Fruit fly (Drosophila melanogaster): ENCODE measurements around the gene CG14294.

Gene CG14294

DNA sequence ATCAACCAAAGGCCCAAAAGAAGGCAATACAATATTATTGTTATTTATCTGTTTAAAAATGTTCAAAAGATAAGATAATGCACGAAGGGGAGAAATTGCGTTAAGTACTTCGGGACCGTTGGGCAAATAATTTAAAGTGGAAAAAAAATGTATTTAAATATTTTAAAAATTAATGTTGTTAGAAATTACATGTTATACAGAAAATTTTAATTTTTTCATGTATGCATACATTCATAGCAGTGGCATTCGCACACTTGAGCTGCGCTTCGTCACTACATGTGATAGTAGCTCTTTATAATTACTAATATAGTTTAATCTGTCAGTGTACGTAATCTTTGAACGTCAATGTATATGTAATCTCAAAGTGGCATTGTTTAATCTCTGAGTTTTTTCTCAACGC is 6.8 kb downstream of the CG14294 start (continued):
- no peak for TF ChIP-seq CG13894 (tag; optimal IDR thresholded peaks at IDR 0.05)
- TF ChIP-seq ac (GFP tag; optimal IDR thresholded peaks at IDR 0.05), result no peak
- TF ChIP-seq nmo (GFP tag; optimal IDR thresholded peaks at IDR 0.05), result no peak
- peak; percentile 30; the same call in 1 of the 2 replicates for TF ChIP-seq ro (GFP tag; IDR thresholded peaks at IDR 0.05)
- peak; percentile 97 for TF ChIP-seq Meics (GFP tag; optimal IDR thresholded peaks at IDR 0.05)
- TF ChIP-seq ato (GFP tag; IDR thresholded peaks at IDR 0.05; ENCODE audit: partially characterized antibody), result no peak
- TF ChIP-seq CG13123 (GFP tag; optimal IDR thresholded peaks at IDR 0.05), result no peak
- TF ChIP-seq vfl (GFP tag; optimal IDR thresholded peaks at IDR 0.05), result no peak
- TF ChIP-seq CG3407 (GFP tag; optimal IDR thresholded peaks at IDR 0.05), result no peak
- no peak for TF ChIP-seq CG1832 (GFP tag; optimal IDR thresholded peaks at IDR 0.05)
- TF ChIP-seq Side (GFP tag; optimal IDR thresholded peaks at IDR 0.05), result no peak
- TF ChIP-seq Lpt (GFP tag; optimal IDR thresholded peaks at IDR 0.05), result no peak
- no peak for TF ChIP-seq Xbp1 (GFP tag; optimal IDR thresholded peaks at IDR 0.05)
- TF ChIP-seq CG3838 (GFP tag; optimal IDR thresholded peaks at IDR 0.05), result no peak
- TF ChIP-seq BEAF-32 (GFP tag; optimal IDR thresholded peaks at IDR 0.05), result no peak
- TF ChIP-seq CG4730 (GFP tag; IDR thresholded peaks at IDR 0.05), result peak; percentile 64
- TF ChIP-seq esg (GFP tag; conservative IDR thresholded peaks at IDR 0.05), result no peak
- TF ChIP-seq tx (GFP tag; optimal IDR thresholded peaks at IDR 0.05), result no peak
- TF ChIP-seq MESR4 (GFP tag; optimal IDR thresholded peaks at IDR 0.05), result no peak
- no peak for TF ChIP-seq Ssrp (tag; optimal IDR thresholded peaks at IDR 0.05)
- TF ChIP-seq croc (GFP tag; conservative IDR thresholded peaks at IDR 0.05), result no peak
- TF ChIP-seq ttk (GFP tag; IDR thresholded peaks at IDR 0.05), result peak; percentile 76
- no peak for TF ChIP-seq Camta (GFP tag; optimal IDR thresholded peaks at IDR 0.05)
- TF ChIP-seq Gug (GFP tag; IDR thresholded peaks at IDR 0.05), result peak; percentile 76
- TF ChIP-seq nerfin-2 (GFP tag; IDR thresholded peaks at IDR 0.05; ENCODE audit: partially characterized antibody), result no peak
- TF ChIP-seq ranshi (GFP tag; IDR thresholded peaks at IDR 0.05), result peak; percentile 78; the same call in 1 of the 2 replicates
- no peak for TF ChIP-seq Eip74EF (GFP tag; optimal IDR thresholded peaks at IDR 0.05)
- TF ChIP-seq unc-4 (GFP tag; IDR thresholded peaks at IDR 0.05; ENCODE audit: partially characterized antibody), result no peak
- TF ChIP-seq stc (GFP tag; IDR thresholded peaks at IDR 0.05), result peak; percentile 47; the same call in 1 of the 2 replicates
- no peak for TF ChIP-seq kah (GFP tag; optimal IDR thresholded peaks at IDR 0.05)
- TF ChIP-seq NfI (GFP tag; optimal IDR thresholded peaks at IDR 0.05), result no peak
- TF ChIP-seq dm (GFP tag; optimal IDR thresholded peaks at IDR 0.05), result no peak
- TF ChIP-seq gcm2 (GFP tag; optimal IDR thresholded peaks at IDR 0.05), result no peak
- peak; percentile 68 for TF ChIP-seq E2f1 (GFP tag; IDR thresholded peaks at IDR 0.05)
- TF ChIP-seq ftz-f1 (GFP tag; optimal IDR thresholded peaks at IDR 0.05), result no peak
- TF ChIP-seq CG9817 (tag; optimal IDR thresholded peaks at IDR 0.05), result peak; percentile 23
- no peak for TF ChIP-seq Ets97D (GFP tag; optimal IDR thresholded peaks at IDR 0.05)
- TF ChIP-seq CG10267 (tag; optimal IDR thresholded peaks at IDR 0.05), result no peak
- no peak for TF ChIP-seq bbx (GFP tag; IDR thresholded peaks at IDR 0.05; ENCODE audit: partially characterized antibody)
- TF ChIP-seq ci (GFP tag; IDR thresholded peaks at IDR 0.05), result no peak
- peak; percentile 77 for TF ChIP-seq CG14667 (GFP tag; IDR thresholded peaks at IDR 0.05)
- TF ChIP-seq Hey (tag; optimal IDR thresholded peaks at IDR 0.05), result no peak
- TF ChIP-seq CG32767 (GFP tag; IDR thresholded peaks at IDR 0.05), result no peak
- TF ChIP-seq rib (GFP tag; IDR thresholded peaks at IDR 0.05), result peak; percentile 73
- TF ChIP-seq Dad (GFP tag; optimal IDR thresholded peaks at IDR 0.05), result no peak
- no peak for TF ChIP-seq CG8765 (GFP tag; IDR thresholded peaks at IDR 0.05)
- no peak for TF ChIP-seq psq (GFP tag; optimal IDR thresholded peaks at IDR 0.05)
- TF ChIP-seq org-1 (GFP tag; optimal IDR thresholded peaks at IDR 0.05), result no peak
- TF ChIP-seq nerfin-1 (tag; optimal IDR thresholded peaks at IDR 0.05), result no peak
- peak; percentile 37; the same call in 1 of the 3 replicates for TF ChIP-seq CG34422 (GFP tag; IDR thresholded peaks at IDR 0.05)
- TF ChIP-seq CG31365 (tag; optimal IDR thresholded peaks at IDR 0.05), result no peak
- TF ChIP-seq CG6813 (GFP tag; optimal IDR thresholded peaks at IDR 0.05), result no peak

Data from whole organism, embryonic.